Fruit fly (Drosophila melanogaster): ENCODE results near the gene CG45071.

CG45071 gene

DNA sequence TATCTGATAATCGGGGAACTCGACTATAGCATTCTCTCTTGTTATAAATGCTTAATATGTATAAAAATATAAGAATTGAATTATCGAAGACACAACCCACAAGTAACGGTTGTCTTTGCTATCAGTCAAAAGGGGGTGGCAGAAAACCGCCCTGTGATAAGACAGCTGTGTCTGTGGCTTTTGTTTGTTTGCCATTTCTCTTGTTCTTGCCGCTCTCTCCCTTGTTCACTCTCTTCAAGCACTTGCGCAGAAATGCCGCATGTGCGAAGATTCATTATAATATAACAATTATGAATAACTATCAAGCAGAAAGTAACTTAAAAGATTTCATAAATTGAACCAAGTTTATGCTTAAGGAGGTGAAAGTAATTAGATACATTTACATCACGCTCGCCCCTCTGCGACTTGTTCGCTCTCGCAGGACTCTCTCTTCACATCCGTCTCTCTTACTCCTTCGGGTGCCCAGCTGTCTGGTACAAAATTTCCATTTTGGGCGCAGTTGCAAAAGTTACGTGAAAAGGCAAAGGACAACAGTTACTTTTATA lies 41.0 kb downstream of the CG45071 start, which contains the start of gene FucTA (continued):
- TF ChIP-seq CG7745 (tag; optimal IDR thresholded peaks at IDR 0.05) (no peak), pita (GFP tag; optimal IDR thresholded peaks at IDR 0.05) (peak; percentile 30), ewg (GFP tag; optimal IDR thresholded peaks at IDR 0.05) (peak; percentile 81), CG15479 (GFP tag; optimal IDR thresholded peaks at IDR 0.05) (peak; percentile 12), seq (GFP tag; IDR thresholded peaks at IDR 0.05) (peak; percentile 63), Bgb (GFP tag; IDR thresholded peaks at IDR 0.05; ENCODE audit: partially characterized antibody) (no peak)

DNA sequence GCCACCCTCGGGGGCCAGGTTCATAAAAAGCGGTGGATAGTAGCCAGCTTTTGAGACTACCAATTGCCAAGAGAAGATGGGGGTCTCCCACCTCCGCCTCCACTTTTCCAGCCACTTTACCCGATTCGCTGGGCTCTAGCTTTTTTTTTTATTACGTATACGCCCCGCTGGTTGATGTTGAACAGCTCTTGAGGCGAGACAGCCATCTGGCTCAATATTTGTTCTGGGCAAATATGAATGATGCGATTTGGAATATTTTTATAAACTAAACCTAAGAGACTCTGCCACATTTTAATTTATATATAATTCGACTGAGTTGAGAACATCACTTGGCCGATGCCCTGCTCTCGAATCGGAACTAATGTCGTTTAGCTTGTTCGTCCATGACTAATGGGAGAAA lies 44.3 kb downstream of the CG45071 start:
- TF ChIP-seq CG6272 (GFP tag; IDR thresholded peaks at IDR 0.05) (no peak), lab (GFP tag; optimal IDR thresholded peaks at IDR 0.05) (peak; percentile 66), Meics (GFP tag; optimal IDR thresholded peaks at IDR 0.05) (peak; percentile 2), NC2α (GFP tag; optimal IDR thresholded peaks at IDR 0.05) (no peak), zf30C (GFP tag; optimal IDR thresholded peaks at IDR 0.05) (no peak), CG16813 (GFP tag; IDR thresholded peaks at IDR 0.05; ENCODE audit: partially characterized antibody) (no peak), Mes4 (GFP tag; optimal IDR thresholded peaks at IDR 0.05) (no peak), ATbp (GFP tag; optimal IDR thresholded peaks at IDR 0.05) (no peak), chn (GFP tag; optimal IDR thresholded peaks at IDR 0.05) (no peak), exex (tag; optimal IDR thresholded peaks at IDR 0.05) (no peak), Gug (GFP tag; IDR thresholded peaks at IDR 0.05) (no peak), corto (GFP tag; optimal IDR thresholded peaks at IDR 0.05) (no peak), sob (GFP tag; IDR thresholded peaks at IDR 0.05) (no peak), pzg (GFP tag; optimal IDR thresholded peaks at IDR 0.05) (no peak), CG7372 (GFP tag; IDR thresholded peaks at IDR 0.05) (peak; percentile 61), z (GFP tag; IDR thresholded peaks at IDR 0.05) (no peak), zen (tag; optimal IDR thresholded peaks at IDR 0.05) (no peak), sens (GFP tag) (peak; percentile 71), schlank (tag; optimal IDR thresholded peaks at IDR 0.05) (peak; percentile 0), Med (GFP tag) (peak; percentile 75), vfl (GFP tag; optimal IDR thresholded peaks at IDR 0.05) (no peak), HLHmδ (GFP tag; optimal IDR thresholded peaks at IDR 0.05) (no peak), CG18262 (tag; optimal IDR thresholded peaks at IDR 0.05) (no peak), Lhr (GFP tag; optimal IDR thresholded peaks at IDR 0.05) (no peak), ham (GFP tag; IDR thresholded peaks at IDR 0.05) (no peak), dan (GFP tag; IDR thresholded peaks at IDR 0.05) (no peak), Sin3A (optimal IDR thresholded peaks at IDR 0.05) (no peak), CG31441 (GFP tag; IDR thresholded peaks at IDR 0.05) (no peak), CG10654 (GFP tag; optimal IDR thresholded peaks at IDR 0.05) (no peak), CG8089 (GFP tag; optimal IDR thresholded peaks at IDR 0.05) (no peak), pum (GFP tag; optimal IDR thresholded peaks at IDR 0.05) (no peak), gsb (GFP tag; IDR thresholded peaks at IDR 0.05) (no peak), B-H1 (GFP tag; IDR thresholded peaks at IDR 0.05) (no peak), ap (GFP tag; IDR thresholded peaks at IDR 0.05) (no peak), zfh2 (GFP tag; optimal IDR thresholded peaks at IDR 0.05) (no peak), CG2120 (GFP tag; optimal IDR thresholded peaks at IDR 0.05) (peak; percentile 33), CG10366 (GFP tag; IDR thresholded peaks at IDR 0.05) (no peak), Dip3 (GFP tag; optimal IDR thresholded peaks at IDR 0.05) (no peak), grau (tag; optimal IDR thresholded peaks at IDR 0.05) (no peak), Dad (GFP tag; optimal IDR thresholded peaks at IDR 0.05) (no peak), CG3281 (GFP tag; optimal IDR thresholded peaks at IDR 0.05) (peak; percentile 32), Hmr (GFP tag; optimal IDR thresholded peaks at IDR 0.05) (peak; percentile 37), otp (GFP tag; IDR thresholded peaks at IDR 0.05) (no peak), CG11093 (GFP tag; IDR thresholded peaks at IDR 0.05) (no peak), CG1792 (GFP tag; optimal IDR thresholded peaks at IDR 0.05) (no peak)

All from whole organism, embryonic.